Worm (Caenorhabditis elegans) whole organism, L1 larva: ENCODE data around the gene bath-46.

ENCODE experiments used
- ceh-88 ChIP-seq: fragments of 200-800 bp; sonication (Bioruptor generic); IDR thresholded peaks from 2 replicates; pipeline ENCODE4 v1.3.6; 2022; ENCODE audit warnings: missing genetic modification characterization, missing compliant biosample characterization
- nhr-11 ChIP-seq: fragments of 150-350 bp; optimal IDR thresholded peaks from 2 replicates; lab custom pipeline; 2014; ENCODE audit warnings: missing biosample characterization, missing genetic modification characterization
- nhr-12 ChIP-seq: sonication (generic microtip); optimal IDR thresholded peaks from 2 replicates; lab custom pipeline; 2017; ENCODE audit warnings: missing biosample characterization, missing genetic modification characterization
- pqm-1 ChIP-seq: sonication (generic microtip); optimal IDR thresholded peaks from 3 replicates; lab custom pipeline; 2017; ENCODE audit warnings: missing biosample characterization, missing genetic modification characterization

DNA sequence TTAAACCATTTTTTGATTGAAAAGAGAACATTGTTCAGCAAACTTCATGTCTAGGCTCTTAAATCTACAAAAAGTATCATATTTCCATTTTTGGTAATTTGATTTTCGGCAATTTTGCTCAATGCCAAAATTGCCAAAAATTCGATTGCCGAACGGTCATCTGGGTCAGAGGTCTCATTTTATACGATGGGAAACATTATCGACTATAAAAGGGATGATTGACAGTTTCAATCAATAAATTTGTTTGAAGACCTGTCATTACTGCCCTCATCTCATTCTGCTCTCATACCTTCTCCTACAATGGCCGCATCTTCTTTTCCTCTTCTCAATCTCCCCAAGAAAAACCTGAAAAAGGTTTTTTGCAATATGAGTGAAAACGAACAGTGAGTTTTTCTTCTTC, 35.8 kb upstream of the bath-46 start, which contains the start of gene K05F6.14:
- no peak for TF ChIP-seq nhr-11 (tag; lab: Kevin White, UChicago)
- no peak for TF ChIP-seq ceh-88 (GFP tag; lab: Robert Waterston, UW)
- TF ChIP-seq pqm-1 (tag; lab: Kevin White, UChicago): no peak
- TF ChIP-seq nhr-12 (tag; lab: Kevin White, UChicago): no peak
